Fruit fly (Drosophila melanogaster) whole organism, prepupa: ENCODE results near the gene Nlg4.

Source experiments
- Blimp-1 ChIP-seq: fragments of 200-800 bp; sonication (Bioruptor generic); optimal IDR thresholded peaks from 3 replicates; lab custom pipeline; 2017; ENCODE audit warnings: missing biosample characterization, missing genetic modification characterization, mild to moderate bottlenecking, moderate library complexity, missing genetic modification reagents
- CG10669 ChIP-seq: fragments of 200-800 bp; sonication (Bioruptor generic); optimal IDR thresholded peaks from 3 replicates; lab custom pipeline; 2018; ENCODE audit warnings: missing biosample characterization, mild to moderate bottlenecking, missing genetic modification characterization, moderate library complexity
- CG11294 ChIP-seq: fragments of 200-800 bp; sonication (Bioruptor generic); IDR thresholded peaks from 2 replicates; pipeline ENCODE4 v1.3.6; 2022; ENCODE audit warnings: missing biosample characterization, missing genetic modification characterization
- CG11762 ChIP-seq: fragments of 200-800 bp; sonication (Bioruptor generic); optimal IDR thresholded peaks from 3 replicates; lab custom pipeline; 2016; ENCODE audit warnings: missing biosample characterization, missing genetic modification characterization; ENCODE audit not compliant: insufficient read depth
- CG15336 ChIP-seq: fragments of 200-800 bp; sonication (Bioruptor generic); IDR thresholded peaks from 2 replicates; pipeline ENCODE4 v1.3.6; 2022; ENCODE audit warnings: missing biosample characterization, missing genetic modification characterization
- CG16779 ChIP-seq: fragments of 200-800 bp; sonication (Bioruptor generic); optimal IDR thresholded peaks from 3 replicates; lab custom pipeline; 2017; ENCODE audit warnings: missing biosample characterization, mild to moderate bottlenecking, missing genetic modification characterization
- CG3032 ChIP-seq: fragments of 200-800 bp; optimal IDR thresholded peaks from 2 replicates; lab custom pipeline; 2019; ENCODE audit warnings: missing biosample characterization, mild to moderate bottlenecking, missing genetic modification characterization, moderate library complexity
- CG31627 ChIP-seq: fragments of 200-800 bp; sonication (Bioruptor generic); optimal IDR thresholded peaks from 3 replicates; lab custom pipeline; 2016; ENCODE audit warnings: missing biosample characterization, missing genetic modification characterization
- CG34406 ChIP-seq: fragments of 200-800 bp; sonication (Bioruptor generic); optimal IDR thresholded peaks from 3 replicates; lab custom pipeline; 2016; ENCODE audit warnings: missing biosample characterization, missing genetic modification characterization
- CG3919 ChIP-seq: fragments of 200-800 bp; sonication (Bioruptor generic); optimal IDR thresholded peaks from 3 replicates; lab custom pipeline; 2016; ENCODE audit warnings: missing biosample characterization, missing genetic modification characterization
- CG4318 ChIP-seq: fragments of 200-800 bp; sonication (Bioruptor generic); optimal IDR thresholded peaks from 3 replicates; lab custom pipeline; 2017; ENCODE audit warnings: missing biosample characterization, mild to moderate bottlenecking, missing genetic modification characterization
- CG6163 ChIP-seq: fragments of 200-800 bp; sonication (Bioruptor generic); IDR thresholded peaks from 3 replicates; pipeline ENCODE4 v1.3.6; 2022; ENCODE audit warnings: missing biosample characterization, missing genetic modification characterization
- CG6792 ChIP-seq: fragments of 200-800 bp; sonication (Bioruptor generic); optimal IDR thresholded peaks from 3 replicates; lab custom pipeline; 2016; ENCODE audit warnings: missing biosample characterization, missing genetic modification characterization
- CG6808 ChIP-seq: fragments of 200-800 bp; sonication (Bioruptor generic); optimal IDR thresholded peaks from 3 replicates; lab custom pipeline; 2017; ENCODE audit warnings: missing biosample characterization, missing genetic modification characterization, mild to moderate bottlenecking, moderate library complexity, missing genetic modification reagents
- CG6854 ChIP-seq: fragments of 200-800 bp; sonication (Bioruptor generic); optimal IDR thresholded peaks from 2 replicates; lab custom pipeline; 2017; ENCODE audit warnings: missing biosample characterization, mild to moderate bottlenecking, missing genetic modification characterization
- CG7368 ChIP-seq: fragments of 200-800 bp; sonication (Bioruptor generic); optimal IDR thresholded peaks from 3 replicates; lab custom pipeline; 2016; ENCODE audit warnings: missing biosample characterization, missing genetic modification characterization
- CG8119 ChIP-seq: fragments of 200-800 bp; sonication (Bioruptor generic); IDR thresholded peaks from 3 replicates; pipeline ENCODE4 v1.3.6; 2022; ENCODE audit warnings: missing biosample characterization, missing genetic modification characterization
- CG8319 ChIP-seq: fragments of 200-800 bp; sonication (Bioruptor generic); optimal IDR thresholded peaks from 3 replicates; lab custom pipeline; 2016; ENCODE audit warnings: missing biosample characterization, missing genetic modification characterization
- CG8632 ChIP-seq: fragments of 200-800 bp; sonication (Bioruptor generic); optimal IDR thresholded peaks from 3 replicates; lab custom pipeline; 2016; ENCODE audit warnings: missing biosample characterization, missing genetic modification characterization
- CG9139 ChIP-seq: fragments of 200-800 bp; sonication (Bioruptor generic); optimal IDR thresholded peaks from 3 replicates; lab custom pipeline; 2017; ENCODE audit warnings: missing biosample characterization, mild to moderate bottlenecking, missing genetic modification characterization
- Eip75B ChIP-seq: fragments of 200-800 bp; sonication (Bioruptor generic); optimal IDR thresholded peaks from 3 replicates; lab custom pipeline; 2016; ENCODE audit warnings: missing biosample characterization, missing genetic modification characterization
- Ets21C ChIP-seq: fragments of 200-800 bp; sonication (Bioruptor generic); optimal IDR thresholded peaks from 3 replicates; lab custom pipeline; 2016; ENCODE audit warnings: missing biosample characterization, missing genetic modification characterization
- Ets96B ChIP-seq: fragments of 200-800 bp; optimal IDR thresholded peaks from 2 replicates; lab custom pipeline; 2019; ENCODE audit warnings: missing biosample characterization, mild to moderate bottlenecking, missing genetic modification characterization, moderate library complexity
- Gug ChIP-seq: fragments of 200-800 bp; sonication (Bioruptor generic); IDR thresholded peaks from 2 replicates; pipeline ENCODE4 v1.3.6; 2022; ENCODE audit warnings: missing biosample characterization, missing genetic modification characterization
- Hr38 ChIP-seq: sonication (Bioruptor generic); optimal IDR thresholded peaks from 2 replicates; lab custom pipeline; 2016; ENCODE audit warnings: missing biosample characterization, missing genetic modification characterization
- Met ChIP-seq: fragments of 200-800 bp; sonication (Bioruptor generic); optimal IDR thresholded peaks from 3 replicates; lab custom pipeline; 2016; ENCODE audit warnings: missing biosample characterization, missing genetic modification characterization
- Smox ChIP-seq: fragments of 200-800 bp; sonication (Bioruptor generic); optimal IDR thresholded peaks from 3 replicates; lab custom pipeline; 2016; ENCODE audit warnings: missing biosample characterization, missing genetic modification characterization
- Sox102F ChIP-seq: fragments of 200-800 bp; sonication (Bioruptor generic); optimal IDR thresholded peaks from 2 replicates; lab custom pipeline; 2016; ENCODE audit warnings: missing biosample characterization, mild to moderate bottlenecking, missing genetic modification characterization
- Sox14 ChIP-seq: fragments of 200-800 bp; sonication (Bioruptor generic); optimal IDR thresholded peaks from 3 replicates; lab custom pipeline; 2016; ENCODE audit warnings: missing biosample characterization, missing genetic modification characterization
- Sox15 ChIP-seq: fragments of 200-800 bp; sonication (Bioruptor generic); optimal IDR thresholded peaks from 3 replicates; lab custom pipeline; 2016; ENCODE audit warnings: missing biosample characterization, missing genetic modification characterization
- achi ChIP-seq: fragments of 200-800 bp; sonication (Bioruptor generic); optimal IDR thresholded peaks from 3 replicates; lab custom pipeline; 2016; ENCODE audit warnings: missing biosample characterization, missing genetic modification characterization
- acj6 ChIP-seq: fragments of 200-800 bp; sonication (Bioruptor generic); optimal IDR thresholded peaks from 3 replicates; lab custom pipeline; 2016; ENCODE audit warnings: missing biosample characterization, missing genetic modification characterization
- cyc ChIP-seq: fragments of 200-800 bp; sonication (Bioruptor generic); optimal IDR thresholded peaks from 3 replicates; lab custom pipeline; 2016; ENCODE audit warnings: missing biosample characterization, missing genetic modification characterization
- dac ChIP-seq: fragments of 200-800 bp; sonication (Bioruptor generic); optimal IDR thresholded peaks from 2 replicates; lab custom pipeline; 2017; ENCODE audit warnings: missing biosample characterization, mild to moderate bottlenecking, missing genetic modification characterization
- dsx ChIP-seq: fragments of 200-800 bp; optimal IDR thresholded peaks from 3 replicates; lab custom pipeline; 2019; ENCODE audit warnings: missing biosample characterization, mild to moderate bottlenecking, missing genetic modification characterization, moderate library complexity; ENCODE audit not compliant: poor library complexity, severe bottlenecking
- esn ChIP-seq: fragments of 200-800 bp; sonication (Bioruptor generic); optimal IDR thresholded peaks from 2 replicates; lab custom pipeline; 2016; ENCODE audit warnings: missing biosample characterization, mild to moderate bottlenecking, missing genetic modification characterization, moderate library complexity
- fd59A ChIP-seq: fragments of 200-800 bp; sonication (Bioruptor generic); optimal IDR thresholded peaks from 2 replicates; lab custom pipeline; 2017; ENCODE audit warnings: missing biosample characterization, mild to moderate bottlenecking, missing genetic modification characterization, missing genetic modification reagents
- fd85E ChIP-seq: fragments of 200-800 bp; sonication (Bioruptor generic); optimal IDR thresholded peaks from 3 replicates; lab custom pipeline; 2016; ENCODE audit warnings: missing biosample characterization, missing genetic modification characterization
- fkh ChIP-seq: fragments of 200-800 bp; sonication (Bioruptor generic); optimal IDR thresholded peaks from 3 replicates; lab custom pipeline; 2017; ENCODE audit warnings: missing biosample characterization, mild to moderate bottlenecking, missing genetic modification characterization, moderate library complexity
- lz ChIP-seq: fragments of 200-800 bp; sonication (Bioruptor generic); optimal IDR thresholded peaks from 3 replicates; lab custom pipeline; 2016; ENCODE audit warnings: missing biosample characterization, missing genetic modification characterization
- salr ChIP-seq, 2 experiments: fragments of 200-800 bp; sonication (Bioruptor generic); optimal IDR thresholded peaks; 3 replicates each; lab custom pipeline; 2016 to 2018; ENCODE audit warnings: missing biosample characterization in 2 of 2, missing genetic modification characterization in 2 of 2, mild to moderate bottlenecking in 1 of 2
- spab ChIP-seq: fragments of 200-800 bp; sonication (Bioruptor generic); optimal IDR thresholded peaks from 2 replicates; lab custom pipeline; 2017; ENCODE audit warnings: missing biosample characterization, mild to moderate bottlenecking, missing genetic modification characterization, missing genetic modification reagents
- ss ChIP-seq, 2 experiments: fragments of 200-800 bp; sonication (Bioruptor generic); optimal IDR thresholded peaks; 2 replicates in 1 of 2; 3 replicates in 1 of 2; lab custom pipeline; 2017 to 2018; ENCODE audit warnings: mild to moderate bottlenecking in 2 of 2, missing biosample characterization in 2 of 2, missing genetic modification characterization in 2 of 2, moderate library complexity in 1 of 2
- svp ChIP-seq: fragments of 200-800 bp; sonication (Bioruptor generic); peaks from one replicate; lab custom pipeline; 2016; ENCODE audit warnings: missing biosample characterization, missing genetic modification characterization
- vri ChIP-seq: fragments of 200-800 bp; sonication (Bioruptor generic); optimal IDR thresholded peaks from 3 replicates; lab custom pipeline; 2016; ENCODE audit warnings: missing biosample characterization, mild to moderate bottlenecking, missing genetic modification characterization

Nlg4 gene

DNA sequence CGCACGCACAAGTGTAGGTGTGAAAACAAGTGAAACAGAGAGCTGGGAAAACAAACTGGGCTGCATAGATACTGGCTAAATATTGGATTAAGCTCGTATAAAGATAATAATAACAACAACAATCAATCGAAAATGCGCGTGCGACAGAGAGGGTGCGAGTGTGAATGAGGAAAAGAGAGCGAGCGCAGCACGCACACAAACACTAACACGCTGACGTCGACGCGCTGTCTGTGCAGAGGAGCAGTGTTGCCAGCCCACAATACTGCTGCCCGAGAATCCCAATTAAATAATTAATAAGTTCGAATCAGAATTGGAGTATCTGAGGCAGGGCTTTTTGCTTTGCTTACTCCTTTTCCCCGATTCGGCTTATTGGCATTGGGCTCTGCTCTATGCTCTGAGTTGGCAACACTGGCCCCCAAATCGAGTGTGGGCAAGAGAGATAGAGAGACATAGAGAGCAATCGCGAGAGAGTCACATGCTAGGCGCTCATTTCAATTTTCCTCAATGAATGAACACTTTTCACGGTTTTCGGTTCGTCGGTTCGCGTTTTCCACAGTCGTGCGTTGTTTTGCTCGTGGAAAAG lies 48.5 kb downstream of the Nlg4 start (continued):
- TF ChIP-seq Sox14 (GFP tag; lab: Kevin White, UChicago) = peak; percentile 90
- peak; percentile 86 for TF ChIP-seq CG6792
- peak; percentile 42 for TF ChIP-seq fd59A (GFP tag; lab: Kevin White, UChicago)
- peak; percentile 80 for TF ChIP-seq CG11762
- peak; percentile 90 for TF ChIP-seq CG11294 (GFP tag; lab: Robert Waterston, UW)
- peak; percentile 96 for TF ChIP-seq svp (GFP tag; lab: Kevin White, UChicago)
- TF ChIP-seq Gug = peak; percentile 89
- TF ChIP-seq CG8319 (GFP tag; lab: Kevin White, UChicago) = peak; percentile 87
- peak; percentile 68 for TF ChIP-seq CG16779 (tag; lab: Kevin White, UChicago)
- peak; percentile 88 for TF ChIP-seq lz (GFP tag; lab: Kevin White, UChicago)
- peak; percentile 25 for TF ChIP-seq Hr38 (GFP tag; lab: Kevin White, UChicago)
- TF ChIP-seq cyc = peak; percentile 86
- no peak for TF ChIP-seq CG6854 (GFP tag; lab: Kevin White, UChicago)
- peak; percentile 66 for TF ChIP-seq fd85E (GFP tag; lab: Kevin White, UChicago)
- peak; percentile 58 for TF ChIP-seq CG3032 (tag; lab: Kevin White, UChicago)
- peak; percentile 87 for TF ChIP-seq Ets21C (GFP tag; lab: Kevin White, UChicago)
- peak; percentile 95 for TF ChIP-seq CG6163
- TF ChIP-seq CG6808 = peak; percentile 48
- TF ChIP-seq Ets96B = peak; percentile 64
- peak; percentile 86 for TF ChIP-seq vri (GFP tag; lab: Kevin White, UChicago)
- TF ChIP-seq CG8119 = peak; percentile 92
- TF ChIP-seq esn = peak; percentile 88
- peak; percentile 13 for TF ChIP-seq CG9139
- peak; percentile 56 for TF ChIP-seq spab (GFP tag; lab: Kevin White, UChicago)
- TF ChIP-seq CG8632 = peak; percentile 70
- TF ChIP-seq CG34406 (GFP tag; lab: Kevin White, UChicago) = peak; percentile 75
- TF ChIP-seq achi = peak; percentile 86
- peak; percentile 42 to 53 for TF ChIP-seq salr (GFP tag; optimal IDR thresholded peaks at IDR 0.05; lab: Kevin White, UChicago)
- TF ChIP-seq CG3919 (GFP tag; lab: Kevin White, UChicago) = peak; percentile 86
- TF ChIP-seq Sox102F = peak; percentile 87
- peak; percentile 56 for TF ChIP-seq dac (GFP tag; lab: Kevin White, UChicago)
- peak in 1 of 2 experiments; percentile 75 for TF ChIP-seq ss (GFP tag; optimal IDR thresholded peaks at IDR 0.05; lab: Kevin White, UChicago)

DNA sequence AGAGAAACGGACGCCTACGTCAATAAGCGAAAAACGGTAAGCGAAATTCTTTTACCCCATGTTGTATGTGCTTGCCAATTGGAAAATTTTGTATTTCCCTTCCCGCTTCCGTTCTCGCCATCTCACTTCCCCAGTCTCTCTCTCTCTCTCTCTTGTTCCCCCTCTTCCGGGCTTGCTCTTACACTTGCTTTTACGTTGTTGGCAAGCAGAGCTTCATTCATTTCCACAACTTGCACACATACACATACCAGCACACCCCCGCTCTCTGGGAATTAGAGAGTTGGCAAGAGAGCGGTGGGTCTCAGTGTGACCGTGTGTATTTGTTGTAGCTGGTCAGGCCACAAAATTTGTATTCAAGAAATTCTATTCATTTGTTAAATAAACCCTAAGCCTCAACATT lies 49.2 kb downstream of the Nlg4 start:
- TF ChIP-seq CG4318 (GFP tag; lab: Kevin White, UChicago) = no peak
- TF ChIP-seq acj6 (GFP tag; lab: Kevin White, UChicago) = no peak
- no peak for TF ChIP-seq fd85E (GFP tag; lab: Kevin White, UChicago)
- TF ChIP-seq dac (GFP tag; lab: Kevin White, UChicago) = no peak
- TF ChIP-seq Sox102F = no peak
- no peak for TF ChIP-seq CG31627 (GFP tag; lab: Kevin White, UChicago)
- TF ChIP-seq CG8319 (GFP tag; lab: Kevin White, UChicago) = no peak
- TF ChIP-seq CG16779 (tag; lab: Kevin White, UChicago) = peak; percentile 35
- 0 out of 3 replicates have a peak, but pooled peaks have one; percentile 7 for TF ChIP-seq CG6163
- TF ChIP-seq CG10669 = no peak
- TF ChIP-seq Ets96B = no peak
- TF ChIP-seq Eip75B (GFP tag; lab: Kevin White, UChicago) = no peak
- TF ChIP-seq Hr38 (GFP tag; lab: Kevin White, UChicago) = no peak
- TF ChIP-seq fkh = peak; percentile 31
- TF ChIP-seq CG6854 (GFP tag; lab: Kevin White, UChicago) = no peak
- TF ChIP-seq Met (GFP tag; lab: Kevin White, UChicago) = no peak
- TF ChIP-seq Smox (GFP tag; lab: Kevin White, UChicago) = no peak
- TF ChIP-seq CG11762 = no peak
- TF ChIP-seq Blimp-1 (GFP tag; lab: Kevin White, UChicago) = no peak
- TF ChIP-seq lz (GFP tag; lab: Kevin White, UChicago) = no peak
- no peak for TF ChIP-seq CG7368
- no peak for TF ChIP-seq CG3032 (tag; lab: Kevin White, UChicago)
- TF ChIP-seq svp (GFP tag; lab: Kevin White, UChicago) = no peak
- no peak for TF ChIP-seq cyc
- no peak for TF ChIP-seq CG6808
- no peak for TF ChIP-seq fd59A (GFP tag; lab: Kevin White, UChicago)
- TF ChIP-seq dsx (GFP tag; lab: Kevin White, UChicago) = peak; percentile 33
- no peak for TF ChIP-seq CG8119
- no peak for TF ChIP-seq Sox15 (GFP tag; lab: Kevin White, UChicago)
- no peak for TF ChIP-seq ss (GFP tag; optimal IDR thresholded peaks at IDR 0.05; lab: Kevin White, UChicago)
- no peak for TF ChIP-seq CG15336 (GFP tag; lab: Robert Waterston, UW)
- TF ChIP-seq, all 60 proteins: peak for 4
